In genomic region chrX:23004598-23005469, dm6 we compare ENCODE assay signal across 1 fruit fly cellular context.
A peak's percentile ranks its signal among the peaks of the same experiment; 100 is the strongest.
TF ChIP-seq lines count a peak whose summit lies in the region.

stnA (minus strand) TSS chrX:23004648.
stnB (minus strand) TSS chrX:23004648.

TF ChIP-seq in whole organism, embryonic, 481 proteins besides CTCF, POLR2A, EP300 and RAD21 (continued from another document and continues in another):
- TF ChIP-seq pnt (GFP tag; optimal IDR thresholded peaks at IDR 0.05; lab: Kevin White, UChicago) (peak; percentile 2), CG34422 (GFP tag; IDR thresholded peaks at IDR 0.05; lab: Robert Waterston, UW) (no peak), CG6689 (GFP tag; IDR thresholded peaks at IDR 0.05; lab: Robert Waterston, UW) (no peak), usp (GFP tag; optimal IDR thresholded peaks at IDR 0.05; lab: Kevin White, UChicago) (no peak), zen (tag; optimal IDR thresholded peaks at IDR 0.05; lab: Kevin White, UChicago) (no peak), caup (GFP tag; optimal IDR thresholded peaks at IDR 0.05; lab: Kevin White, UChicago; ENCODE audit: severe bottlenecking) (no peak), odd (GFP tag; optimal IDR thresholded peaks at IDR 0.05; lab: Kevin White, UChicago) (no peak), CG7745 (tag; optimal IDR thresholded peaks at IDR 0.05; lab: Kevin White, UChicago) (no peak), CG30020 (tag; optimal IDR thresholded peaks at IDR 0.05; lab: Kevin White, UChicago) (no peak), z (GFP tag; IDR thresholded peaks at IDR 0.05; lab: Robert Waterston, UW) (no peak), CG17361 (GFP tag; IDR thresholded peaks at IDR 0.05; lab: Robert Waterston, UW) (0 out of 3 replicates have a peak, but pooled peaks have one; percentile 34), Aef1 (GFP tag; IDR thresholded peaks at IDR 0.05; lab: Robert Waterston, UW) (0 out of 3 replicates have a peak, but pooled peaks have one; percentile 18), BEAF-32 (GFP tag; optimal IDR thresholded peaks at IDR 0.05; lab: Kevin White, UChicago) (peak; percentile 17), CG8765 (GFP tag; IDR thresholded peaks at IDR 0.05; lab: Robert Waterston, UW) (no peak), CG4820 (GFP tag; optimal IDR thresholded peaks at IDR 0.05; lab: Kevin White, UChicago) (no peak), CG2889 (GFP tag; IDR thresholded peaks at IDR 0.05; lab: Robert Waterston, UW) (no peak), Sox102F (GFP tag; optimal IDR thresholded peaks at IDR 0.05; lab: Kevin White, UChicago) (peak; percentile 29), ssp (GFP tag; IDR thresholded peaks at IDR 0.05; lab: Robert Waterston, UW) (no peak), CG33213 (GFP tag; optimal IDR thresholded peaks at IDR 0.05; lab: Kevin White, UChicago) (no peak), jumu (GFP tag; optimal IDR thresholded peaks at IDR 0.05; lab: Kevin White, UChicago) (no peak), CG3065 (GFP tag; optimal IDR thresholded peaks at IDR 0.05; lab: Kevin White, UChicago) (no peak), CG14710 (tag; optimal IDR thresholded peaks at IDR 0.05; lab: Kevin White, UChicago) (no peak), zf30C (GFP tag; optimal IDR thresholded peaks at IDR 0.05; lab: Kevin White, UChicago) (no peak), crp (GFP tag; optimal IDR thresholded peaks at IDR 0.05; lab: Kevin White, UChicago) (no peak), CG11398 (GFP tag; optimal IDR thresholded peaks at IDR 0.05; lab: Kevin White, UChicago) (no peak), CG7987 (GFP tag; optimal IDR thresholded peaks at IDR 0.05; lab: Kevin White, UChicago) (no peak), PHDP (tag; optimal IDR thresholded peaks at IDR 0.05; lab: Kevin White, UChicago) (peak; percentile 10), trh (GFP tag; optimal IDR thresholded peaks at IDR 0.05; lab: Kevin White, UChicago) (no peak), E2f1 (GFP tag; IDR thresholded peaks at IDR 0.05; lab: Robert Waterston, UW) (peak; percentile 36), onecut (GFP tag; IDR thresholded peaks at IDR 0.05; lab: Robert Waterston, UW) (no peak), disco-r (GFP tag; optimal IDR thresholded peaks at IDR 0.05; lab: Kevin White, UChicago) (no peak), CG4360 (GFP tag; IDR thresholded peaks at IDR 0.05; lab: Robert Waterston, UW) (no peak), dimm (GFP tag; IDR thresholded peaks at IDR 0.05; lab: Robert Waterston, UW) (no peak), CG2678 (tag; optimal IDR thresholded peaks at IDR 0.05; lab: Kevin White, UChicago) (peak; percentile 61), ash1 (GFP tag; optimal IDR thresholded peaks at IDR 0.05; lab: Kevin White, UChicago) (no peak), Spps (tag; optimal IDR thresholded peaks at IDR 0.05; lab: Kevin White, UChicago) (no peak), CG11456 (GFP tag; IDR thresholded peaks at IDR 0.05; lab: Robert Waterston, UW) (no peak), Drgx (GFP tag; IDR thresholded peaks at IDR 0.05; lab: Robert Waterston, UW) (no peak), CG31388 (GFP tag; optimal IDR thresholded peaks at IDR 0.05; lab: Kevin White, UChicago) (no peak), crc (GFP tag; optimal IDR thresholded peaks at IDR 0.05; lab: Kevin White, UChicago) (no peak), CG8281 (tag; optimal IDR thresholded peaks at IDR 0.05; lab: Kevin White, UChicago) (no peak), ara (GFP tag; IDR thresholded peaks at IDR 0.05; lab: Robert Waterston, UW) (no peak), tll (GFP tag; optimal IDR thresholded peaks at IDR 0.05; lab: Kevin White, UChicago) (no peak), Sry-δ (GFP tag; optimal IDR thresholded peaks at IDR 0.05; lab: Kevin White, UChicago) (no peak), Dip3 (GFP tag; optimal IDR thresholded peaks at IDR 0.05; lab: Kevin White, UChicago) (peak; percentile 27), kay (GFP tag; optimal IDR thresholded peaks at IDR 0.05; lab: Kevin White, UChicago) (no peak), CG14441 (GFP tag; IDR thresholded peaks at IDR 0.05; lab: Robert Waterston, UW) (no peak), gro (GFP tag; optimal IDR thresholded peaks at IDR 0.05; lab: Kevin White, UChicago) (peak; percentile 27), Hr78 (GFP tag; optimal IDR thresholded peaks at IDR 0.05; lab: Kevin White, UChicago) (no peak), sr (GFP tag; IDR thresholded peaks at IDR 0.05; lab: Robert Waterston, UW) (no peak), kni (GFP tag; optimal IDR thresholded peaks at IDR 0.05; lab: Kevin White, UChicago) (no peak), Hr39 (optimal IDR thresholded peaks at IDR 0.05; lab: Kevin White, UChicago) (no peak), CG31441 (GFP tag; IDR thresholded peaks at IDR 0.05; lab: Robert Waterston, UW) (0 out of 2 replicates have a peak, but pooled peaks have one; percentile 12), Myb (GFP tag; optimal IDR thresholded peaks at IDR 0.05; lab: Kevin White, UChicago) (no peak), MBD-R2 (GFP tag; IDR thresholded peaks at IDR 0.05; lab: Robert Waterston, UW) (no peak), crol (GFP tag; IDR thresholded peaks at IDR 0.05; lab: Robert Waterston, UW) (no peak), chn (GFP tag; optimal IDR thresholded peaks at IDR 0.05; lab: Kevin White, UChicago) (no peak), B-H1 (GFP tag; IDR thresholded peaks at IDR 0.05; lab: Robert Waterston, UW) (no peak), tio (GFP tag; optimal IDR thresholded peaks at IDR 0.05; lab: Kevin White, UChicago) (no peak), klu (GFP tag; IDR thresholded peaks at IDR 0.05; lab: Robert Waterston, UW) (no peak), CG8359 (GFP tag; optimal IDR thresholded peaks at IDR 0.05; lab: Kevin White, UChicago; ENCODE audit: borderline replicate concordance) (no peak), Stat92E (GFP tag; optimal IDR thresholded peaks at IDR 0.05; lab: Kevin White, UChicago) (no peak), bigmax (GFP tag; optimal IDR thresholded peaks at IDR 0.05; lab: Kevin White, UChicago) (no peak), HLH3B (GFP tag; IDR thresholded peaks at IDR 0.05; lab: Robert Waterston, UW) (no peak), H2.0 (GFP tag; IDR thresholded peaks at IDR 0.05; lab: Robert Waterston, UW) (no peak), lab (GFP tag; optimal IDR thresholded peaks at IDR 0.05; lab: Kevin White, UChicago) (peak; percentile 57), Bteb2 (GFP tag; optimal IDR thresholded peaks at IDR 0.05; lab: Kevin White, UChicago) (no peak), Chrac-16 (GFP tag; optimal IDR thresholded peaks at IDR 0.05; lab: Kevin White, UChicago) (no peak), B-H2 (GFP tag; optimal IDR thresholded peaks at IDR 0.05; lab: Kevin White, UChicago) (no peak), CG10147 (GFP tag; optimal IDR thresholded peaks at IDR 0.05; lab: Kevin White, UChicago) (peak; percentile 17), gcm2 (GFP tag; optimal IDR thresholded peaks at IDR 0.05; lab: Kevin White, UChicago) (no peak), CG30431 (GFP tag; optimal IDR thresholded peaks at IDR 0.05; lab: Kevin White, UChicago) (no peak), CG17612 (GFP tag; IDR thresholded peaks at IDR 0.05; lab: Robert Waterston, UW) (no peak), CG14965 (GFP tag; optimal IDR thresholded peaks at IDR 0.05; lab: Kevin White, UChicago; ENCODE audit: borderline replicate concordance) (no peak), sc (optimal IDR thresholded peaks at IDR 0.05; lab: Kevin White, UChicago) (no peak), sc (GFP tag; optimal IDR thresholded peaks at IDR 0.05; lab: Kevin White, UChicago) (no peak), Nf-YC (tag; optimal IDR thresholded peaks at IDR 0.05; lab: Kevin White, UChicago) (no peak), Dref (GFP tag; IDR thresholded peaks at IDR 0.05; lab: Robert Waterston, UW) (no peak), peb (GFP tag; IDR thresholded peaks at IDR 0.05; lab: Robert Waterston, UW) (no peak), Atf6 (GFP tag; IDR thresholded peaks at IDR 0.05; lab: Robert Waterston, UW) (no peak), Hey (tag; optimal IDR thresholded peaks at IDR 0.05; lab: Kevin White, UChicago) (no peak), CG6791 (GFP tag; IDR thresholded peaks at IDR 0.05; lab: Robert Waterston, UW; ENCODE audit: partially characterized antibody) (no peak), D19B (GFP tag; optimal IDR thresholded peaks at IDR 0.05; lab: Kevin White, UChicago) (peak; percentile 56), HmgD (GFP tag; optimal IDR thresholded peaks at IDR 0.05; lab: Kevin White, UChicago) (no peak), Neu2 (GFP tag; optimal IDR thresholded peaks at IDR 0.05; lab: Kevin White, UChicago; ENCODE audit: borderline replicate concordance) (no peak), gsb (GFP tag; IDR thresholded peaks at IDR 0.05; lab: Robert Waterston, UW) (no peak), CG7372 (GFP tag; IDR thresholded peaks at IDR 0.05; lab: Robert Waterston, UW) (peak; percentile 22; the same call in 1 of the 2 replicates), HLHmδ (GFP tag; optimal IDR thresholded peaks at IDR 0.05; lab: Kevin White, UChicago) (no peak), vvl (GFP tag; IDR thresholded peaks at IDR 0.05; lab: Robert Waterston, UW) (0 out of 2 replicates have a peak, but pooled peaks have one; percentile 29), sug (tag; optimal IDR thresholded peaks at IDR 0.05; lab: Kevin White, UChicago) (peak; percentile 28), sima (GFP tag; optimal IDR thresholded peaks at IDR 0.05; lab: Kevin White, UChicago) (no peak), NFAT (GFP tag; IDR thresholded peaks at IDR 0.05; lab: Robert Waterston, UW) (no peak), CG12155 (GFP tag; optimal IDR thresholded peaks at IDR 0.05; lab: Kevin White, UChicago) (no peak), fd96Cb (tag; optimal IDR thresholded peaks at IDR 0.05; lab: Kevin White, UChicago) (peak; percentile 8), CG32767 (GFP tag; IDR thresholded peaks at IDR 0.05; lab: Robert Waterston, UW) (no peak), CG10979 (tag; optimal IDR thresholded peaks at IDR 0.05; lab: Kevin White, UChicago) (no peak), row (GFP tag; IDR thresholded peaks at IDR 0.05; lab: Robert Waterston, UW) (peak; percentile 84), otp (GFP tag; IDR thresholded peaks at IDR 0.05; lab: Robert Waterston, UW) (no peak), bcd (GFP tag; optimal IDR thresholded peaks at IDR 0.05; lab: Kevin White, UChicago) (peak; percentile 13), CG18599 (GFP tag; optimal IDR thresholded peaks at IDR 0.05; lab: Kevin White, UChicago) (peak; percentile 62), CG7963 (GFP tag; IDR thresholded peaks at IDR 0.05; lab: Robert Waterston, UW; ENCODE audit: partially characterized antibody) (no peak), Blimp-1 (GFP tag; optimal IDR thresholded peaks at IDR 0.05; lab: Kevin White, UChicago) (peak; percentile 7), lov (optimal IDR thresholded peaks at IDR 0.05; lab: Kevin White, UChicago) (no peak), lov (GFP tag; IDR thresholded peaks at IDR 0.05; lab: Robert Waterston, UW) (no peak), Atf-2 (GFP tag; optimal IDR thresholded peaks at IDR 0.05; lab: Kevin White, UChicago) (no peak), CG4282 (GFP tag; optimal IDR thresholded peaks at IDR 0.05; lab: Kevin White, UChicago) (no peak), sim (GFP tag; IDR thresholded peaks at IDR 0.05; lab: Robert Waterston, UW) (no peak), CG3838 (GFP tag; optimal IDR thresholded peaks at IDR 0.05; lab: Kevin White, UChicago) (no peak), dan (GFP tag; IDR thresholded peaks at IDR 0.05; lab: Robert Waterston, UW) (no peak), CG1024 (GFP tag; IDR thresholded peaks at IDR 0.05; lab: Robert Waterston, UW) (no peak), wek (GFP tag; optimal IDR thresholded peaks at IDR 0.05; lab: Kevin White, UChicago) (no peak), CG7556 (GFP tag; optimal IDR thresholded peaks at IDR 0.05; lab: Kevin White, UChicago) (peak; percentile 23), CG10267 (tag; optimal IDR thresholded peaks at IDR 0.05; lab: Kevin White, UChicago) (peak; percentile 3), CG13287 (GFP tag; IDR thresholded peaks at IDR 0.05; lab: Robert Waterston, UW; ENCODE audit: partially characterized antibody) (no peak), ranshi (GFP tag; IDR thresholded peaks at IDR 0.05; lab: Robert Waterston, UW) (no peak), abd-A (tag; optimal IDR thresholded peaks at IDR 0.05; lab: Kevin White, UChicago) (peak; percentile 32), danr (GFP tag; IDR thresholded peaks at IDR 0.05; lab: Robert Waterston, UW) (no peak), CG10321 (GFP tag; IDR thresholded peaks at IDR 0.05; lab: Robert Waterston, UW) (no peak), CG10654 (GFP tag; optimal IDR thresholded peaks at IDR 0.05; lab: Kevin White, UChicago) (no peak), H15 (GFP tag; IDR thresholded peaks at IDR 0.05; lab: Robert Waterston, UW) (0 out of 3 replicates have a peak, but pooled peaks have one; percentile 14), al (GFP tag; IDR thresholded peaks at IDR 0.05; lab: Robert Waterston, UW) (no peak), so (GFP tag; IDR thresholded peaks at IDR 0.05; lab: Robert Waterston, UW) (no peak), CG13775 (GFP tag; optimal IDR thresholded peaks at IDR 0.05; lab: Kevin White, UChicago) (no peak), her (GFP tag; optimal IDR thresholded peaks at IDR 0.05; lab: Kevin White, UChicago) (no peak), Scr (GFP tag; IDR thresholded peaks at IDR 0.05; lab: Robert Waterston, UW; ENCODE audit: partially characterized antibody) (no peak), Doc2 (GFP tag; IDR thresholded peaks at IDR 0.05; lab: Robert Waterston, UW) (no peak), Dp (GFP tag; optimal IDR thresholded peaks at IDR 0.05; lab: Kevin White, UChicago) (no peak), scrt (GFP tag; optimal IDR thresholded peaks at IDR 0.05; lab: Kevin White, UChicago) (peak; percentile 18), hkb (optimal IDR thresholded peaks at IDR 0.05; lab: Kevin White, UChicago) (no peak), hkb (GFP tag; IDR thresholded peaks at IDR 0.05; lab: Robert Waterston, UW) (no peak; the same call in 1 of the 2 replicates), Xrp1 (GFP tag; IDR thresholded peaks at IDR 0.05; lab: Robert Waterston, UW) (peak; percentile 34; the same call in 1 of the 2 replicates), CG8089 (GFP tag; optimal IDR thresholded peaks at IDR 0.05; lab: Kevin White, UChicago) (no peak), maf-S (GFP tag; optimal IDR thresholded peaks at IDR 0.05; lab: Kevin White, UChicago) (no peak), Awh (GFP tag; IDR thresholded peaks at IDR 0.05; lab: Robert Waterston, UW) (no peak), CG32532 (GFP tag; IDR thresholded peaks at IDR 0.05; lab: Robert Waterston, UW) (no peak), CG14050 (GFP tag; IDR thresholded peaks at IDR 0.05; lab: Robert Waterston, UW) (no peak), CG17359 (tag; optimal IDR thresholded peaks at IDR 0.05; lab: Kevin White, UChicago) (peak; percentile 12), Gsc (GFP tag; IDR thresholded peaks at IDR 0.05; lab: Robert Waterston, UW) (no peak)
